Worm (Caenorhabditis elegans) whole organism, late embryonic: ENCODE measurements around the gene fbxb-92.

ENCODE experiments used
- C38D4.7 ChIP-seq: fragments of 200-800 bp; sonication (Bioruptor generic); optimal IDR thresholded peaks from 2 replicates; lab custom pipeline; 2018; ENCODE audit warnings: mild to moderate bottlenecking, missing genetic modification characterization, moderate library complexity, missing compliant biosample characterization
- T23F11.4 ChIP-seq: fragments of 200-800 bp; sonication (Bioruptor generic); optimal IDR thresholded peaks from 2 replicates; lab custom pipeline; 2018; ENCODE audit warnings: mild to moderate bottlenecking, missing genetic modification characterization, missing compliant biosample characterization
- ama-1 ChIP-seq: fragments of 150-350 bp; optimal IDR thresholded peaks from 2 replicates; lab custom pipeline; 2014
- ceh-6 ChIP-seq: fragments of 200-800 bp; sonication (Bioruptor generic); optimal IDR thresholded peaks from 2 replicates; lab custom pipeline; 2018; ENCODE audit warnings: mild to moderate bottlenecking, missing genetic modification characterization, missing compliant biosample characterization
- hlh-6 ChIP-seq: sonication (generic microtip); optimal IDR thresholded peaks from 2 replicates; lab custom pipeline; 2016; ENCODE audit warnings: missing genotype, missing genetic modification characterization, missing compliant biosample characterization
- lim-6 ChIP-seq: sonication (generic microtip); optimal IDR thresholded peaks from 2 replicates; lab custom pipeline; 2016; ENCODE audit warnings: missing genetic modification characterization, missing compliant biosample characterization
- pha-4 ChIP-seq: fragments of 150-350 bp; optimal IDR thresholded peaks from 2 replicates; lab custom pipeline; 2018; ENCODE audit warnings: missing biosample characterization, missing genetic modification reagents, missing genetic modification characterization
- syd-9 ChIP-seq: sonication (generic microtip); optimal IDR thresholded peaks from 2 replicates; lab custom pipeline; 2016; ENCODE audit warnings: mild to moderate bottlenecking, missing genetic modification characterization, moderate library complexity, missing compliant biosample characterization
- tbx-2 ChIP-seq: sonication (generic microtip); optimal IDR thresholded peaks from 2 replicates; lab custom pipeline; 2016; ENCODE audit warnings: missing genetic modification characterization, missing compliant biosample characterization

- TF ChIP-seq C38D4.7, result no peak
- TF ChIP-seq ceh-6 (GFP tag; lab: Kevin White, UChicago), result no peak
- TF ChIP-seq T23F11.4 (GFP tag; lab: Kevin White, UChicago), result no peak
- TF ChIP-seq tbx-2 (tag; lab: Kevin White, UChicago), result no peak
- TF ChIP-seq ama-1 (lab: Kevin White, UChicago), result no peak
- no peak for TF ChIP-seq pha-4 (tag; lab: Kevin White, UChicago)
- no peak for TF ChIP-seq syd-9 (tag; lab: Kevin White, UChicago)
- no peak for TF ChIP-seq lim-6 (tag; lab: Kevin White, UChicago)
- no peak for TF ChIP-seq hlh-6 (tag; lab: Kevin White, UChicago)
These were observed 38.0 kb upstream of the fbxb-92 start, which contains the start of gene T24E12.1 for ce11 chrII:3785257-3785656.
